Worm (Caenorhabditis elegans) whole organism, L2 larva: ENCODE measurements around the gene ZC196.8.
A peak's percentile ranks its signal among the peaks of the same experiment; 100 is the strongest.
"Not testable (repeated sequence)": the region's sequence is repeated elsewhere in the genome, so short reads cannot be mapped to it uniquely, and the experiment has no call there.

Experiments
- C34F6.9 ChIP-seq: fragments of 150-350 bp; optimal IDR thresholded peaks from 2 replicates; lab custom pipeline; 2014; ENCODE audit warnings: missing biosample characterization, missing genetic modification characterization
- F13H6.1 ChIP-seq: sonication (generic microtip); optimal IDR thresholded peaks from 2 replicates; lab custom pipeline; 2016; ENCODE audit warnings: missing genetic modification characterization, missing compliant biosample characterization
- R02D3.7 ChIP-seq: fragments of 150-350 bp; optimal IDR thresholded peaks from 2 replicates; lab custom pipeline; 2014; ENCODE audit warnings: missing biosample characterization, missing genetic modification characterization
- Y55F3AM.14 ChIP-seq: fragments of 200-800 bp; sonication (Bioruptor generic); optimal IDR thresholded peaks from 2 replicates; lab custom pipeline; 2018; ENCODE audit warnings: mild to moderate bottlenecking, missing genetic modification characterization, missing compliant biosample characterization
- aly-2 ChIP-seq: fragments of 150-350 bp; optimal IDR thresholded peaks from 2 replicates; lab custom pipeline; 2014; ENCODE audit warnings: missing biosample characterization, missing genetic modification characterization
- ama-1 ChIP-seq: fragments of 150-350 bp; optimal IDR thresholded peaks from 2 replicates; lab custom pipeline; 2018; ENCODE audit warnings: inconsistent platforms
- blmp-1 ChIP-seq: sonication (generic microtip); optimal IDR thresholded peaks from 2 replicates; lab custom pipeline; 2017; ENCODE audit warnings: missing genetic modification characterization, mild to moderate bottlenecking, missing compliant biosample characterization, antibody characterized with exemption, moderate library complexity; ENCODE audit not compliant: insufficient read depth
- ceh-16 ChIP-seq: fragments of 150-350 bp; optimal IDR thresholded peaks from 2 replicates; lab custom pipeline; 2014; ENCODE audit warnings: missing biosample characterization, missing genetic modification characterization
- ceh-82 ChIP-seq: fragments of 150-350 bp; optimal IDR thresholded peaks from 2 replicates; lab custom pipeline; 2014; ENCODE audit warnings: missing biosample characterization, missing genetic modification characterization
- crh-2 ChIP-seq: sonication (generic microtip); optimal IDR thresholded peaks from 2 replicates; lab custom pipeline; 2017; ENCODE audit warnings: missing biosample characterization, missing genetic modification characterization
- egl-27 ChIP-seq: sonication (generic microtip); optimal IDR thresholded peaks from 3 replicates; lab custom pipeline; 2017; ENCODE audit warnings: missing biosample characterization, missing genetic modification reagents, missing genetic modification characterization
- elt-3 ChIP-seq: sonication (generic microtip); optimal IDR thresholded peaks from 2 replicates; lab custom pipeline; 2017; ENCODE audit warnings: missing biosample characterization, missing genetic modification characterization
- fos-1 ChIP-seq: fragments of 150-350 bp; optimal IDR thresholded peaks from 2 replicates; lab custom pipeline; 2014; ENCODE audit warnings: missing biosample characterization, missing genetic modification characterization
- gmeb-1 ChIP-seq: fragments of 150-350 bp; optimal IDR thresholded peaks from 2 replicates; lab custom pipeline; 2014; ENCODE audit warnings: missing biosample characterization, missing genetic modification characterization
- lin-11 ChIP-seq: fragments of 150-350 bp; sonication (generic microtip); optimal IDR thresholded peaks from 2 replicates; lab custom pipeline; 2014; ENCODE audit warnings: missing biosample characterization, missing genetic modification characterization, inconsistent platforms, mixed read lengths
- lin-13 ChIP-seq: fragments of 150-350 bp; optimal IDR thresholded peaks from 2 replicates; lab custom pipeline; 2014; ENCODE audit warnings: missing biosample characterization, missing genetic modification reagents, missing genetic modification characterization
- lin-39 ChIP-seq: fragments of 150-350 bp; optimal IDR thresholded peaks from 2 replicates; lab custom pipeline; 2014; ENCODE audit warnings: missing biosample characterization, missing genetic modification reagents, missing genetic modification characterization
- mab-5 ChIP-seq: fragments of 150-350 bp; optimal IDR thresholded peaks from 2 replicates; lab custom pipeline; 2014; ENCODE audit warnings: missing biosample characterization, missing genetic modification characterization
- mbf-1 ChIP-seq: sonication (generic microtip); optimal IDR thresholded peaks from 2 replicates; lab custom pipeline; 2017; ENCODE audit warnings: missing biosample characterization, missing genetic modification characterization
- mdl-1 ChIP-seq, 2 experiments: fragments of 150-350 bp in 1 of 2; sonication (generic microtip) in 1 of 2; optimal IDR thresholded peaks; 2 replicates each; lab custom pipeline; 2017; ENCODE audit warnings: missing biosample characterization in 2 of 2, missing genetic modification characterization in 2 of 2
- nhr-10 ChIP-seq: sonication (generic microtip); optimal IDR thresholded peaks from 2 replicates; lab custom pipeline; 2017; ENCODE audit warnings: missing biosample characterization, missing genetic modification characterization
- nhr-11 ChIP-seq: fragments of 150-350 bp; optimal IDR thresholded peaks from 2 replicates; lab custom pipeline; 2014; ENCODE audit warnings: missing biosample characterization, missing genetic modification characterization
- nhr-21 ChIP-seq: fragments of 150-350 bp; optimal IDR thresholded peaks from 2 replicates; lab custom pipeline; 2014; ENCODE audit warnings: missing biosample characterization, missing genetic modification characterization
- nhr-237 ChIP-seq: fragments of 150-350 bp; optimal IDR thresholded peaks from 2 replicates; lab custom pipeline; 2014; ENCODE audit warnings: missing biosample characterization, missing genetic modification characterization
- nhr-25 ChIP-seq: fragments of 150-350 bp; sonication (generic microtip); optimal IDR thresholded peaks from 3 replicates; lab custom pipeline; 2014; ENCODE audit warnings: missing biosample characterization, missing genetic modification characterization
- sem-4 ChIP-seq: fragments of 150-350 bp; optimal IDR thresholded peaks from 2 replicates; lab custom pipeline; 2014; ENCODE audit warnings: missing biosample characterization, missing genetic modification reagents, missing genetic modification characterization
- skn-1 ChIP-seq: sonication (generic microtip); optimal IDR thresholded peaks from 2 replicates; lab custom pipeline; 2017; ENCODE audit warnings: missing biosample characterization, missing genetic modification characterization
- sma-3 ChIP-seq: sonication (generic microtip); optimal IDR thresholded peaks from 2 replicates; lab custom pipeline; 2016; ENCODE audit warnings: missing genetic modification reagents, missing genetic modification characterization, missing compliant biosample characterization
- sma-9 ChIP-seq, 2 experiments: fragments of 150-350 bp in 1 of 2; sonication (generic microtip) in 1 of 2; optimal IDR thresholded peaks; 2 replicates each; lab custom pipeline; 2014 to 2016; ENCODE audit warnings: missing genetic modification characterization in 2 of 2, mild to moderate bottlenecking in 1 of 2, missing biosample characterization in 1 of 2, missing compliant biosample characterization in 1 of 2, missing genetic modification reagents in 1 of 2, moderate library complexity in 1 of 2
- snpc-4 ChIP-seq: fragments of 150-350 bp; optimal IDR thresholded peaks from 2 replicates; lab custom pipeline; 2014; ENCODE audit warnings: missing biosample characterization, missing genetic modification characterization
- unc-39 ChIP-seq: fragments of 150-350 bp; optimal IDR thresholded peaks from 2 replicates; lab custom pipeline; 2014; ENCODE audit warnings: missing biosample characterization, missing genetic modification characterization
- unc-55 ChIP-seq: fragments of 150-350 bp; sonication (generic microtip); optimal IDR thresholded peaks from 3 replicates; lab custom pipeline; 2014; ENCODE audit warnings: missing biosample characterization, missing genetic modification reagents, missing genetic modification characterization
- zag-1 ChIP-seq: fragments of 150-350 bp; optimal IDR thresholded peaks from 2 replicates; lab custom pipeline; 2014; ENCODE audit warnings: missing biosample characterization, missing genetic modification characterization
- ztf-11 ChIP-seq: sonication (generic microtip); optimal IDR thresholded peaks from 2 replicates; lab custom pipeline; 2017; ENCODE audit warnings: missing biosample characterization, missing genetic modification characterization
- ztf-4 ChIP-seq: fragments of 150-350 bp; optimal IDR thresholded peaks from 2 replicates; lab custom pipeline; 2014; ENCODE audit warnings: missing biosample characterization, missing genetic modification characterization

The ZC196.8 gene

DNA sequence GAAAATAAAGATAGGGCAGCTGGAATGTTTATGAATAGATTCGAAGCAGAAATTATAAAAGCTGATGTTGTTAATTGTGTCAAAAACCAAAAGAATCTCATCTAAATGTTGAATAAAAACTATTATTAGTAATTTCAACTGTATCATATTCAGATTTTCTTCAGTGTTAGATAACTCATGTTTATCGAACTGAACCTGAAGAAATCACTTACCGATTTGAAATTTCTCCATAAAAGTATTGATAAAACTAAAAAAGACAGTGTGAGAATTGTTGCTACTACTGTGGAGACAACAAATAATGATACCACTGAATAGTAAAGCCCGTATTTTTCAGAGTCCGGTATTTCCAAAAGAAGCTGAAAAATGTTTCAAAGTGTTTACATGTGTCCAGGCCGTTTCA is at the start of gene ZC196.8:
Gene ZC196.8, minus strand, starts transcription at position 101 of the 400 bp plus-strand sequence.
- TF ChIP-seq lin-11 (tag; lab: Kevin White, UChicago); unc-55; ceh-16 (tag; lab: Kevin White, UChicago): not testable (repeated sequence)

ce11 chrV:8771599-8771998 is 49.5 kb upstream of the ZC196.8 start, which contains the start of gene srx-115:
Gene srx-115, plus strand, starts transcription at chrV:8771899.
- no peak for TF ChIP-seq lin-39 (tag; lab: Kevin White, UChicago)
- no peak for TF ChIP-seq nhr-21 (tag; lab: Kevin White, UChicago)

DNA sequence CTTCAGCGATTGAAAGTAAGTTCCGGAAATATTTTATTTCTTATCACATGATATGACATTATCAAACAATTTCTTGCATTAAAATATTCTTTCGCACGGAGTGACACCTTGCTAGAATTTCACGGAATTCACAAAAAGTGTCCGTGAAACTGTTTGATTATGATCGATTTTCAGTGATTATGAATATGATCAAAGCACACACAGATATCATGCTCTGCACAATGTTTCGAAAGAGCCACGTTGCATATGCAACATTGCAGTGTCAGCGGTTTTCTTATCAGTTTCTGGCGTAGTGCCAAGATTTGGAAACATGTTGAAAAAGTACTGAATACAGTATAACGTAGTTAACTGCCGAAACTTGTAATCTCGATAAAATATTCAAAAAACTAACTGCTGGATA is 47.1 kb upstream of the ZC196.8 start:
- TF ChIP-seq fos-1 (tag; lab: Kevin White, UChicago) (peak; percentile 93), unc-39 (tag; lab: Kevin White, UChicago) (no peak), gmeb-1 (tag; lab: Kevin White, UChicago) (peak; percentile 40), sma-9 (GFP tag; optimal IDR thresholded peaks at IDR 0.05; lab: Kevin White, UChicago) (peak; percentile 88), sma-9 (tag; optimal IDR thresholded peaks at IDR 0.05; lab: Kevin White, UChicago) (no peak), nhr-10 (tag; lab: Kevin White, UChicago) (no peak), lin-11 (tag; lab: Kevin White, UChicago) (no peak), F13H6.1 (tag; lab: Kevin White, UChicago) (peak; percentile 22), crh-2 (tag; lab: Kevin White, UChicago) (peak; percentile 91)

DNA sequence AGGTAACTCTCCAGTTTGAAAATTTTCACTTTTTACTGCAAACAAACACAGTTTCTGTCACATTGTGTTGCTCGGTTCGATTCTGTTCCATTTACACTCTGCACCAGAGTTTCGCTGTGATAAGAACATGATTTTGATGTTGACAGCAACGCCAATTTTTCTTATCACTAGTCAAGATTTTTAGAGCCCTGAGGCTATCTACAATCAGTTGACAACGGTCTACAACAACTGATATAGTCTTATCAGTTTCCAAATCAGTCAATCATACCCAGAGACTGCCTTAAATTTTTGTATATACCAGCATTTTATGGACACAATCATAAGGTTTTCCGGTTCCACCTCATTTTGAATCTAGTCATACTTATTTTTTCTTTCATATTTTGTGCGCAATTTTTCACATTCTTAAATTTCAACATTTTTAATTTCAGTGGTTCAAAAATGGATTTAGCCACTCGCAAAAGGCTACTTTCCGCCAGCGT is 46.5 kb upstream of the ZC196.8 start, which contains the start of gene B0507.3:
Gene B0507.3, plus strand, starts transcription at position 429 of the 479 bp plus-strand sequence.
- TF ChIP-seq skn-1 (tag; lab: Kevin White, UChicago): peak; percentile 50
- TF ChIP-seq aly-2: no peak
- TF ChIP-seq crh-2 (tag; lab: Kevin White, UChicago): peak; percentile 66
- peak; percentile 20 for TF ChIP-seq gmeb-1 (tag; lab: Kevin White, UChicago)
- TF ChIP-seq ztf-4: no peak
- TF ChIP-seq lin-13 (GFP tag; lab: Kevin White, UChicago): no peak
- TF ChIP-seq blmp-1 (tag; lab: Kevin White, UChicago): no peak
- no peak for TF ChIP-seq R02D3.7 (tag; lab: Kevin White, UChicago)
- TF ChIP-seq Y55F3AM.14 (GFP tag; lab: Kevin White, UChicago): no peak
- TF ChIP-seq fos-1 (tag; lab: Kevin White, UChicago): peak; percentile 98
- peak; percentile 43 for TF ChIP-seq sma-3 (GFP tag; lab: Kevin White, UChicago)
- TF ChIP-seq nhr-10 (tag; lab: Kevin White, UChicago): no peak
- no peak for TF ChIP-seq nhr-21 (tag; lab: Kevin White, UChicago)
- TF ChIP-seq ama-1 (lab: Kevin White, UChicago): no peak
- no peak for TF ChIP-seq sem-4
- TF ChIP-seq C34F6.9: no peak
- no peak for TF ChIP-seq ztf-11 (tag; lab: Kevin White, UChicago)
- no peak for TF ChIP-seq lin-11 (tag; lab: Kevin White, UChicago)
- peak; percentile 65 for TF ChIP-seq F13H6.1 (tag; lab: Kevin White, UChicago)
- TF ChIP-seq egl-27 (tag; lab: Kevin White, UChicago): peak; percentile 48
- TF ChIP-seq elt-3 (tag; lab: Kevin White, UChicago): no peak
- peak; percentile 91 for TF ChIP-seq sma-9 (GFP tag; optimal IDR thresholded peaks at IDR 0.05; lab: Kevin White, UChicago)
- no peak for TF ChIP-seq sma-9 (tag; optimal IDR thresholded peaks at IDR 0.05; lab: Kevin White, UChicago)

ce11 chrV:8767493-8767892 is 45.4 kb upstream of the ZC196.8 start:
- TF ChIP-seq snpc-4 (no peak), fos-1 (tag; lab: Kevin White, UChicago) (peak; percentile 63), sma-9 (GFP tag; optimal IDR thresholded peaks at IDR 0.05; lab: Kevin White, UChicago) (peak; percentile 34), sma-9 (tag; optimal IDR thresholded peaks at IDR 0.05; lab: Kevin White, UChicago) (no peak), crh-2 (tag; lab: Kevin White, UChicago) (peak; percentile 32)

DNA sequence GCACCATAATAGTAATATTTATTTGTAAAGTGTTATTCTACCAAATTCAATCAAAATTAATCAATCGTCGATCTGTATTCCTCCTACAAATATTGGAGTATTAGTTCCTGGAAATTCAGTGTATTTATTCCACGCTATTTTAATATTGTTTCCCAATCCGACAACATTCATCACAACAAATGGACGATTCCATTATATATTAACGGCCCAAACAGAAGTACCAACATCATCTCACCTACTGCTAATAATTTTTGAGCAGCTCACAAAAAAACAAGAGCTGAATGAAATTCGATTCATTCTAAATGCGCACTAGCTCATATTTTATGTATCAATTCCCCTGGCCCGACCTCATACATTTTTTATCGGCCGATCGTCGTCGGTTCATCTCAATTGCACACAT is 45.0 kb upstream of the ZC196.8 start:
- peak; percentile 44 for TF ChIP-seq unc-55
- no peak for TF ChIP-seq sma-9 (GFP tag; optimal IDR thresholded peaks at IDR 0.05; lab: Kevin White, UChicago)
- TF ChIP-seq sma-9 (tag; optimal IDR thresholded peaks at IDR 0.05; lab: Kevin White, UChicago): no peak

DNA sequence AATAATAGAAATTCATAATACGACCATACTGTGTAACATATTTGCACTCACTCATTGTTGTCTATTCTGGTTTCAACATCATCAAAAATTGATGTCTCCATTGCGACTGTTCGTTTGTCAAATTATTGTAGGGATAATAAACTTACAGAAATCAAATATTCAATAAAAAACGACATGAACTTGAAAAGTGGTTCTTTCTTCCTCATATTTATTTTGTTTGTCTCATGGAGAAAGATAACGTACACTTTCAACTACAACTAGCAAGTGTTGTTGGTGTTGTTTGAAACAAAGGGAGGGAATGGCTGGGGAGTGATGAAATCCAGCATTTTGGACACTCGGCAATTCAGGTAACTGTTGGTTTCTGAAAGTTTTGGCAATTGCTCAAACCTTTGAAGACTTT is 43.9 kb upstream of the ZC196.8 start, which contains the start of gene B0507.9:
Gene B0507.9, minus strand, starts transcription at position 101 of the 400 bp plus-strand sequence.
- no peak for TF ChIP-seq nhr-25 (tag; lab: Kevin White, UChicago)
- TF ChIP-seq zag-1: no peak
- no peak for TF ChIP-seq nhr-10 (tag; lab: Kevin White, UChicago)
- TF ChIP-seq mbf-1: no peak
- no peak for TF ChIP-seq F13H6.1 (tag; lab: Kevin White, UChicago)
- TF ChIP-seq nhr-11 (tag; lab: Kevin White, UChicago): no peak
- no peak for TF ChIP-seq ama-1 (lab: Kevin White, UChicago)
- no peak for TF ChIP-seq nhr-237 (tag; lab: Kevin White, UChicago)
- no peak for TF ChIP-seq crh-2 (tag; lab: Kevin White, UChicago)
- no peak for TF ChIP-seq ztf-11 (tag; lab: Kevin White, UChicago)
- no peak for TF ChIP-seq mdl-1 (tag; optimal IDR thresholded peaks at IDR 0.05; lab: Kevin White, UChicago)
- TF ChIP-seq C34F6.9: no peak
- TF ChIP-seq ceh-82 (tag; lab: Kevin White, UChicago): no peak
- no peak for TF ChIP-seq mab-5 (tag; lab: Kevin White, UChicago)
- TF ChIP-seq lin-39 (tag; lab: Kevin White, UChicago): no peak
